Fruit fly (Drosophila melanogaster) whole organism, embryonic: ENCODE data around the gene CG3165.
A peak's percentile ranks its signal among the peaks of the same experiment; 100 is the strongest.

ENCODE experiments used
- Atf3 ChIP-seq: fragments of 200-800 bp; sonication (Bioruptor generic); optimal IDR thresholded peaks from 3 replicates; lab custom pipeline; 2016; ENCODE audit warnings: missing biosample characterization, missing genetic modification characterization
- Blimp-1 ChIP-seq: fragments of 200-800 bp; sonication (Bioruptor generic); optimal IDR thresholded peaks from 3 replicates; lab custom pipeline; 2018; ENCODE audit warnings: missing biosample characterization, missing genetic modification characterization, mild to moderate bottlenecking, moderate library complexity, missing genetic modification reagents
- CG10543 ChIP-seq: fragments of 200-800 bp; sonication (Bioruptor generic); optimal IDR thresholded peaks from 3 replicates; lab custom pipeline; 2017; ENCODE audit warnings: missing biosample characterization, mild to moderate bottlenecking, missing genetic modification characterization, moderate library complexity
- CG10959 ChIP-seq: fragments of 200-800 bp; sonication (Bioruptor generic); IDR thresholded peaks from 2 replicates; pipeline ENCODE4 v1.3.6; 2022; ENCODE audit warnings: missing biosample characterization, missing genetic modification characterization
- CG11093 ChIP-seq: fragments of 200-800 bp; sonication (Bioruptor generic); IDR thresholded peaks from 3 replicates; pipeline ENCODE4 v1.3.6; 2022; ENCODE audit warnings: missing biosample characterization, missing genetic modification characterization
- CG13287 ChIP-seq: fragments of 200-800 bp; sonication (Bioruptor generic); IDR thresholded peaks from 2 replicates; pipeline ENCODE4 v1.3.6; 2022; ENCODE audit warnings: missing biosample characterization, missing genetic modification characterization; ENCODE audit not compliant: partially characterized antibody
- CG1529 ChIP-seq: fragments of 200-800 bp; sonication (Bioruptor generic); optimal IDR thresholded peaks from 3 replicates; lab custom pipeline; 2018; ENCODE audit warnings: missing biosample characterization, missing genetic modification characterization
- CG15479 ChIP-seq: fragments of 200-800 bp; sonication (Bioruptor generic); optimal IDR thresholded peaks from 3 replicates; lab custom pipeline; 2019; ENCODE audit warnings: missing biosample characterization, mild to moderate bottlenecking, missing genetic modification characterization, moderate library complexity
- CG18599 ChIP-seq: fragments of 200-800 bp; sonication (Bioruptor generic); optimal IDR thresholded peaks from 3 replicates; lab custom pipeline; 2017; ENCODE audit warnings: missing biosample characterization, missing genetic modification characterization, mild to moderate bottlenecking, moderate library complexity, missing genetic modification reagents
- CG3726 ChIP-seq: fragments of 200-800 bp; sonication (Bioruptor generic); IDR thresholded peaks from 3 replicates; pipeline ENCODE4, ENCODE4 v1.3.6; 2022; ENCODE audit warnings: missing biosample characterization, missing genetic modification characterization
- CG4707 ChIP-seq: fragments of 200-800 bp; sonication (Bioruptor generic); optimal IDR thresholded peaks from 2 replicates; lab custom pipeline; 2018; ENCODE audit warnings: missing biosample characterization, mild to moderate bottlenecking, missing genetic modification characterization, moderate library complexity
- CG7987 ChIP-seq: fragments of 200-800 bp; sonication (Bioruptor generic); optimal IDR thresholded peaks from 2 replicates; lab custom pipeline; 2018; ENCODE audit warnings: missing biosample characterization, mild to moderate bottlenecking, missing genetic modification characterization, moderate library complexity
- CG8290 ChIP-seq, 3 experiments: fragments of 200-800 bp; sonication (Bioruptor generic); optimal IDR thresholded peaks; 2 replicates each; lab custom pipeline; 2016 to 2019; ENCODE audit warnings: missing biosample characterization in 3 of 3, missing genetic modification characterization in 3 of 3, mild to moderate bottlenecking in 2 of 3, moderate library complexity in 1 of 3
- CG9437 ChIP-seq: fragments of 200-800 bp; sonication (Bioruptor generic); optimal IDR thresholded peaks from 2 replicates; lab custom pipeline; 2018; ENCODE audit warnings: missing biosample characterization, mild to moderate bottlenecking, missing genetic modification characterization
- Dip3 ChIP-seq: fragments of 200-800 bp; sonication (Bioruptor generic); optimal IDR thresholded peaks from 3 replicates; lab custom pipeline; 2016; ENCODE audit warnings: missing biosample characterization, missing genetic modification characterization
- Dp ChIP-seq: fragments of 200-800 bp; sonication (Bioruptor generic); optimal IDR thresholded peaks from 2 replicates; lab custom pipeline; 2018; ENCODE audit warnings: missing biosample characterization, mild to moderate bottlenecking, missing genetic modification characterization, moderate library complexity
- H2.0 ChIP-seq: fragments of 200-800 bp; sonication (Bioruptor generic); IDR thresholded peaks from 2 replicates; pipeline ENCODE4 v1.3.6; 2022; ENCODE audit warnings: missing biosample characterization, missing genetic modification characterization
- HLH4C ChIP-seq: fragments of 200-800 bp; sonication (Bioruptor generic); IDR thresholded peaks from 3 replicates; pipeline ENCODE4 v1.3.6; 2022; ENCODE audit warnings: missing biosample characterization, missing genetic modification characterization; ENCODE audit not compliant: partially characterized antibody
- Hand ChIP-seq: fragments of 200-800 bp; sonication (Bioruptor generic); optimal IDR thresholded peaks from 2 replicates; lab custom pipeline; 2017; ENCODE audit warnings: mild to moderate bottlenecking, missing biosample characterization, missing genetic modification reagents, missing genetic modification characterization
- Hr39 ChIP-seq: fragments of >200 bp; optimal IDR thresholded peaks from 2 replicates; lab custom pipeline; 2017
- Lpt ChIP-seq: fragments of >200 bp; optimal IDR thresholded peaks from 2 replicates; lab custom pipeline; 2018; ENCODE audit warnings: missing biosample characterization, missing genetic modification characterization
- MESR4 ChIP-seq: fragments of 200-800 bp; sonication (Bioruptor generic); optimal IDR thresholded peaks from 2 replicates; lab custom pipeline; 2018; ENCODE audit warnings: missing biosample characterization, mild to moderate bottlenecking, missing genetic modification characterization, moderate library complexity
- Mrtf ChIP-seq: fragments of 200-800 bp; sonication (Bioruptor generic); IDR thresholded peaks from 3 replicates; pipeline ENCODE4 v1.3.6; 2022; ENCODE audit warnings: missing biosample characterization, missing genetic modification characterization
- Opbp ChIP-seq: fragments of 200-800 bp; sonication (Bioruptor generic); IDR thresholded peaks from 3 replicates; pipeline ENCODE4 v1.3.6; 2022; ENCODE audit warnings: missing biosample characterization, missing genetic modification characterization; ENCODE audit not compliant: partially characterized antibody
- Scr ChIP-seq: fragments of 200-800 bp; sonication (Bioruptor generic); IDR thresholded peaks from 2 replicates; pipeline ENCODE4 v1.3.6; 2022; ENCODE audit warnings: missing biosample characterization, missing genetic modification characterization; ENCODE audit not compliant: partially characterized antibody
- Sin3A ChIP-seq: fragments of >200 bp; optimal IDR thresholded peaks from 2 replicates; lab custom pipeline; 2018
- Xrp1 ChIP-seq: fragments of 200-800 bp; sonication (Bioruptor generic); IDR thresholded peaks from 2 replicates; pipeline ENCODE4 v1.3.6; 2022; ENCODE audit warnings: missing biosample characterization, missing genetic modification characterization
- ab ChIP-seq: fragments of 200-800 bp; sonication (Bioruptor generic); optimal IDR thresholded peaks from 2 replicates; lab custom pipeline; 2016; ENCODE audit warnings: missing biosample characterization, missing genetic modification characterization
- al ChIP-seq: fragments of 200-800 bp; sonication (Bioruptor generic); IDR thresholded peaks from 2 replicates; pipeline ENCODE4 v1.3.6; 2022; ENCODE audit warnings: missing biosample characterization, missing genetic modification characterization
- ase ChIP-seq: fragments of 200-800 bp; sonication (Bioruptor generic); IDR thresholded peaks from 3 replicates; pipeline ENCODE4 v1.3.6; 2022; ENCODE audit warnings: missing biosample characterization, missing genetic modification characterization
- ato ChIP-seq: fragments of 200-800 bp; sonication (Bioruptor generic); IDR thresholded peaks from 2 replicates; pipeline ENCODE4 v1.3.6; 2022; ENCODE audit warnings: missing biosample characterization, missing genetic modification characterization; ENCODE audit not compliant: partially characterized antibody
- bcd ChIP-seq: fragments of 200-800 bp; sonication (Bioruptor generic); optimal IDR thresholded peaks from 2 replicates; lab custom pipeline; 2017; ENCODE audit warnings: missing biosample characterization, mild to moderate bottlenecking, missing genetic modification characterization
- croc ChIP-seq: fragments of 200-800 bp; sonication (Bioruptor generic); conservative IDR thresholded peaks from 3 replicates; pipeline ENCODE4 v1.3.6; 2022; ENCODE audit warnings: missing biosample characterization, missing genetic modification characterization
- danr ChIP-seq: fragments of 200-800 bp; sonication (Bioruptor generic); IDR thresholded peaks from 2 replicates; pipeline ENCODE4 v1.3.6; 2022; ENCODE audit warnings: missing biosample characterization, missing genetic modification characterization
- disco-r ChIP-seq: fragments of 200-800 bp; sonication (Bioruptor generic); optimal IDR thresholded peaks from 2 replicates; lab custom pipeline; 2016; ENCODE audit warnings: missing biosample characterization, missing genetic modification characterization
- exex ChIP-seq: fragments of 200-800 bp; sonication (Bioruptor generic); optimal IDR thresholded peaks from 4 replicates; lab custom pipeline; 2018; ENCODE audit warnings: missing biosample characterization, mild to moderate bottlenecking, missing genetic modification characterization, moderate library complexity
- fru ChIP-seq: fragments of >200 bp; optimal IDR thresholded peaks from 2 replicates; lab custom pipeline; 2017
- grau ChIP-seq: fragments of 200-800 bp; optimal IDR thresholded peaks from 3 replicates; lab custom pipeline; 2019; ENCODE audit warnings: missing biosample characterization, mild to moderate bottlenecking, missing genetic modification characterization, moderate library complexity
- grn ChIP-seq: fragments of 200-800 bp; sonication (Bioruptor generic); optimal IDR thresholded peaks from 3 replicates; lab custom pipeline; 2017; ENCODE audit warnings: missing biosample characterization, missing genetic modification characterization
- lmd ChIP-seq: fragments of 200-800 bp; sonication (Bioruptor generic); IDR thresholded peaks from 2 replicates; pipeline ENCODE4 v1.3.6; 2022; ENCODE audit warnings: missing biosample characterization, missing genetic modification characterization
- pan ChIP-seq, 4 experiments: fragments of >200 bp in 3 of 4; fragments of 200-800 bp in 1 of 4; sonication (Bioruptor generic) in 1 of 4; optimal IDR thresholded peaks in 3 of 4; IDR thresholded peaks in 1 of 4; 2 replicates each; pipeline versions ENCODE4 v1.3.6 to Lab custom; 2017 to 2022; ENCODE audit warnings: missing biosample characterization in 2 of 4, missing genetic modification characterization in 2 of 4, mixed read lengths in 1 of 4
- pfk ChIP-seq: fragments of 200-800 bp; sonication (Bioruptor generic); optimal IDR thresholded peaks from 2 replicates; lab custom pipeline; 2018; ENCODE audit warnings: missing biosample characterization, mild to moderate bottlenecking, missing genetic modification characterization, moderate library complexity
- pita ChIP-seq: fragments of 200-800 bp; sonication (Bioruptor generic); optimal IDR thresholded peaks from 2 replicates; lab custom pipeline; 2017; ENCODE audit warnings: missing biosample characterization, mild to moderate bottlenecking, missing genetic modification characterization
- psq ChIP-seq: fragments of 200-800 bp; sonication (Bioruptor generic); optimal IDR thresholded peaks from 2 replicates; lab custom pipeline; 2017; ENCODE audit warnings: missing biosample characterization, missing genetic modification characterization
- sens ChIP-seq: fragments of 200-800 bp; sonication (Bioruptor generic); peaks from one replicate; lab custom pipeline; 2016; ENCODE audit warnings: missing biosample characterization, missing genetic modification characterization
- sisA ChIP-seq: fragments of 200-800 bp; sonication (Bioruptor generic); IDR thresholded peaks from 2 replicates; pipeline ENCODE4 v1.3.6; 2022; ENCODE audit warnings: missing biosample characterization, missing genetic modification characterization
- wdn ChIP-seq: fragments of 200-800 bp; sonication (Bioruptor generic); IDR thresholded peaks from 2 replicates; pipeline ENCODE4 v1.3.6; 2022; ENCODE audit warnings: missing biosample characterization, missing genetic modification characterization
- zen2 ChIP-seq: fragments of 200-800 bp; sonication (Bioruptor generic); IDR thresholded peaks from 3 replicates; pipeline ENCODE4 v1.3.6; 2022; ENCODE audit warnings: missing biosample characterization, missing genetic modification characterization; ENCODE audit not compliant: partially characterized antibody
- zf30C ChIP-seq: fragments of 200-800 bp; sonication (Bioruptor generic); optimal IDR thresholded peaks from 3 replicates; lab custom pipeline; 2018; ENCODE audit warnings: missing biosample characterization, mild to moderate bottlenecking, missing genetic modification characterization

CG3165 gene

dm6 chr2L:2972439-2972936 lies 4.4 kb upstream of the CG3165 start, which contains the start of the genes Rrp1 and gammaTub23C (continued):
- peak; percentile 88; the same call in 2 of the 3 replicates for TF ChIP-seq CG11093 (GFP tag; lab: Robert Waterston, UW)
- TF ChIP-seq Hand, result peak; percentile 75
- no peak for TF ChIP-seq fru (lab: Kevin White, UChicago)
- TF ChIP-seq ase (GFP tag; lab: Robert Waterston, UW), result peak; percentile 78
- no peak for TF ChIP-seq ato (GFP tag; lab: Robert Waterston, UW)
- peak; percentile 62 for TF ChIP-seq CG15479 (GFP tag; lab: Kevin White, UChicago)
- TF ChIP-seq disco-r (GFP tag; lab: Kevin White, UChicago), result peak; percentile 41
- no peak for TF ChIP-seq grn (GFP tag; lab: Kevin White, UChicago)
- peak; percentile 55; the same call in 1 of the 2 replicates for TF ChIP-seq CG10959
- peak; percentile 47 for TF ChIP-seq CG4707 (GFP tag; lab: Kevin White, UChicago)
- peak; percentile 2 for TF ChIP-seq MESR4 (GFP tag; lab: Kevin White, UChicago)
- TF ChIP-seq pan (optimal IDR thresholded peaks at IDR 0.05; lab: Kevin White, UChicago), result no peak
- TF ChIP-seq pan (GFP tag; optimal IDR thresholded peaks at IDR 0.05 in 1 of 2, IDR thresholded peaks at IDR 0.05 in 1 of 2), result peak in 1 of 2 experiments; percentile 82
- peak; percentile 96 for TF ChIP-seq sens
- TF ChIP-seq pita, result no peak
- TF ChIP-seq CG10543 (GFP tag; lab: Kevin White, UChicago), result peak; percentile 89
- 0 out of 2 replicates have a peak, but pooled peaks have one; percentile 6 for TF ChIP-seq CG13287 (GFP tag; lab: Robert Waterston, UW)
- peak; percentile 19 for TF ChIP-seq CG7987 (GFP tag; lab: Kevin White, UChicago)
- TF ChIP-seq Blimp-1 (GFP tag; lab: Kevin White, UChicago), result peak; percentile 80
- peak; percentile 92 for TF ChIP-seq CG18599 (GFP tag; lab: Kevin White, UChicago)
- TF ChIP-seq CG9437 (GFP tag; lab: Kevin White, UChicago), result peak; percentile 93
- peak; percentile 75 for TF ChIP-seq Sin3A (lab: Kevin White, UChicago)
- TF ChIP-seq Scr, result no peak
- peak; percentile 87 for TF ChIP-seq al
- TF ChIP-seq croc, result peak; percentile 85
- peak; percentile 63 for TF ChIP-seq exex (tag; lab: Kevin White, UChicago)
- TF ChIP-seq Opbp, result 0 out of 3 replicates have a peak, but pooled peaks have one; percentile 16
- peak; percentile 91 for TF ChIP-seq grau (tag; lab: Kevin White, UChicago)
- peak; percentile 70; the same call in 2 of the 3 replicates for TF ChIP-seq Mrtf (GFP tag; lab: Robert Waterston, UW)
- TF ChIP-seq lmd (GFP tag; lab: Robert Waterston, UW), result peak; percentile 90
- no peak for TF ChIP-seq zf30C (GFP tag; lab: Kevin White, UChicago)
- peak; percentile 85 for TF ChIP-seq Atf3 (GFP tag; lab: Kevin White, UChicago)
- TF ChIP-seq HLH4C (GFP tag; lab: Robert Waterston, UW), result no peak
- no peak for TF ChIP-seq Hr39 (lab: Kevin White, UChicago)
- TF ChIP-seq danr (GFP tag; lab: Robert Waterston, UW), result peak; percentile 47; the same call in 1 of the 2 replicates
- peak; percentile 65 for TF ChIP-seq Dp
- TF ChIP-seq CG1529 (GFP tag; lab: Kevin White, UChicago), result peak; percentile 85
- peak; percentile 71 for TF ChIP-seq psq (GFP tag; lab: Kevin White, UChicago)
- TF ChIP-seq CG3726, result peak; percentile 74; the same call in 2 of the 3 replicates
- TF ChIP-seq Xrp1 (GFP tag; lab: Robert Waterston, UW), result peak; percentile 88
- TF ChIP-seq sisA (GFP tag; lab: Robert Waterston, UW), result peak; percentile 87
- TF ChIP-seq pfk, result peak; percentile 16
- TF ChIP-seq zen2 (GFP tag; lab: Robert Waterston, UW), result no peak
- TF ChIP-seq H2.0 (GFP tag; lab: Robert Waterston, UW), result peak; percentile 81
- TF ChIP-seq CG8290 (GFP tag; optimal IDR thresholded peaks at IDR 0.05; lab: Kevin White, UChicago), result peak; percentile 82
- TF ChIP-seq CG8290 (tag; optimal IDR thresholded peaks at IDR 0.05; lab: Kevin White, UChicago), result peak in 1 of 2 experiments; percentile 60
- no peak for TF ChIP-seq Lpt (GFP tag; lab: Kevin White, UChicago)
- TF ChIP-seq ab (GFP tag; lab: Kevin White, UChicago), result peak; percentile 48
- TF ChIP-seq wdn (GFP tag; lab: Robert Waterston, UW), result no peak; the same call in 1 of the 2 replicates
- peak; percentile 93 for TF ChIP-seq bcd (GFP tag; lab: Kevin White, UChicago)
- peak; percentile 81 for TF ChIP-seq Dip3
